Worm (Caenorhabditis elegans) whole organism, L2 larva: ENCODE results near the gene pqn-91.

ENCODE experiments used
- blmp-1 ChIP-seq: sonication (generic microtip); optimal IDR thresholded peaks from 2 replicates; lab custom pipeline; 2017; ENCODE audit warnings: missing genetic modification characterization, mild to moderate bottlenecking, missing compliant biosample characterization, antibody characterized with exemption, moderate library complexity; ENCODE audit not compliant: insufficient read depth
- ceh-82 ChIP-seq: fragments of 150-350 bp; optimal IDR thresholded peaks from 2 replicates; lab custom pipeline; 2014; ENCODE audit warnings: missing biosample characterization, missing genetic modification characterization
- egl-27 ChIP-seq: sonication (generic microtip); optimal IDR thresholded peaks from 3 replicates; lab custom pipeline; 2017; ENCODE audit warnings: missing biosample characterization, missing genetic modification reagents, missing genetic modification characterization
- lin-13 ChIP-seq: fragments of 150-350 bp; optimal IDR thresholded peaks from 2 replicates; lab custom pipeline; 2014; ENCODE audit warnings: missing biosample characterization, missing genetic modification reagents, missing genetic modification characterization
- lin-39 ChIP-seq: fragments of 150-350 bp; optimal IDR thresholded peaks from 2 replicates; lab custom pipeline; 2014; ENCODE audit warnings: missing biosample characterization, missing genetic modification reagents, missing genetic modification characterization
- nhr-10 ChIP-seq: sonication (generic microtip); optimal IDR thresholded peaks from 2 replicates; lab custom pipeline; 2017; ENCODE audit warnings: missing biosample characterization, missing genetic modification characterization
- peb-1 ChIP-seq: fragments of 150-350 bp; optimal IDR thresholded peaks from 2 replicates; lab custom pipeline; 2014; ENCODE audit warnings: missing biosample characterization, missing genetic modification characterization
- snpc-4 ChIP-seq: fragments of 150-350 bp; optimal IDR thresholded peaks from 2 replicates; lab custom pipeline; 2014; ENCODE audit warnings: missing biosample characterization, missing genetic modification characterization
- unc-39 ChIP-seq: fragments of 150-350 bp; optimal IDR thresholded peaks from 2 replicates; lab custom pipeline; 2014; ENCODE audit warnings: missing biosample characterization, missing genetic modification characterization
- unc-62 ChIP-seq: fragments of 150-350 bp; optimal IDR thresholded peaks from 2 replicates; lab custom pipeline; 2014; ENCODE audit warnings: missing biosample characterization, missing genetic modification reagents, missing genetic modification characterization
- zag-1 ChIP-seq: fragments of 150-350 bp; optimal IDR thresholded peaks from 2 replicates; lab custom pipeline; 2014; ENCODE audit warnings: missing biosample characterization, missing genetic modification characterization
- ztf-11 ChIP-seq: sonication (generic microtip); optimal IDR thresholded peaks from 2 replicates; lab custom pipeline; 2017; ENCODE audit warnings: missing biosample characterization, missing genetic modification characterization
- ztf-4 ChIP-seq: fragments of 150-350 bp; optimal IDR thresholded peaks from 2 replicates; lab custom pipeline; 2014; ENCODE audit warnings: missing biosample characterization, missing genetic modification characterization

- TF ChIP-seq blmp-1 (tag; lab: Kevin White, UChicago) (no peak), egl-27 (tag; lab: Kevin White, UChicago) (no peak), ceh-82 (tag; lab: Kevin White, UChicago) (no peak), lin-39 (tag; lab: Kevin White, UChicago) (no peak), unc-39 (no peak), lin-13 (GFP tag; lab: Kevin White, UChicago) (no peak), unc-62 (GFP tag; lab: Kevin White, UChicago) (no peak), peb-1 (tag; lab: Kevin White, UChicago) (no peak), ztf-11 (tag; lab: Kevin White, UChicago) (no peak), ztf-4 (tag; lab: Kevin White, UChicago) (no peak), zag-1 (tag; lab: Kevin White, UChicago) (no peak), snpc-4 (no peak), nhr-10 (tag; lab: Kevin White, UChicago) (no peak)
These were observed 2.3 kb downstream of the pqn-91 start, which contains the start of gene Y73F8A.10 for ce11 chrIV:15294040-15294439.
